Fruit fly (Drosophila melanogaster) S2 (cell line): ENCODE results near the gene Zn72D.

Experiments
- CG8478 ChIP-seq: fragments of >200 bp; optimal IDR thresholded peaks from 2 replicates; lab custom pipeline; 2018
- CTCF ChIP-seq, 2 experiments: fragments of >200 bp; optimal IDR thresholded peaks; 2 replicates each; lab custom pipeline; 2018

DNA sequence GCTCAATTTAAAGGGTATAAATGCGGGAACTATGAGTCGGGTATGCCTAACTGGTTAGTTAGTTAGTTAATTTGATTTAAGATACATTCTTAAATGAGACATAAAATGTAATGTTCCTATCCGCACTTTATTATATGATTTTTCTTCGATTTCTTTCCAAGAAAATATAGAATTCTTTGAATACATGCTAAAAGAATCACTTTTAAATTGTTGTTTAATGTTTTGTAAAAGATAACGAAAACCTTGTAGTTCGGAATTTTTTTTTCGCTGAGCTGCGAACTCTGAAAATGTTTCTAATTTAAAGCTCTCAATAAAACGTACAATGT lies 47.6 kb upstream of the Zn72D start:
- TF ChIP-seq CG8478 (lab: Kevin White, UChicago): no peak
- no peak for TF ChIP-seq CTCF (optimal IDR thresholded peaks at IDR 0.05; lab: Kevin White, UChicago)
